Worm (Caenorhabditis elegans) whole organism, L4/young adult: ENCODE results near the gene F02E8.4.

Experiments used
- W03F9.2 ChIP-seq: fragments of 150-350 bp; optimal IDR thresholded peaks from 2 replicates; lab custom pipeline; 2014; ENCODE audit warnings: missing biosample characterization, missing genetic modification characterization
- dao-5 ChIP-seq: sonication (generic microtip); optimal IDR thresholded peaks from 2 replicates; lab custom pipeline; 2016; ENCODE audit warnings: missing genotype, missing genetic modification characterization, moderate library complexity, missing compliant biosample characterization

DNA sequence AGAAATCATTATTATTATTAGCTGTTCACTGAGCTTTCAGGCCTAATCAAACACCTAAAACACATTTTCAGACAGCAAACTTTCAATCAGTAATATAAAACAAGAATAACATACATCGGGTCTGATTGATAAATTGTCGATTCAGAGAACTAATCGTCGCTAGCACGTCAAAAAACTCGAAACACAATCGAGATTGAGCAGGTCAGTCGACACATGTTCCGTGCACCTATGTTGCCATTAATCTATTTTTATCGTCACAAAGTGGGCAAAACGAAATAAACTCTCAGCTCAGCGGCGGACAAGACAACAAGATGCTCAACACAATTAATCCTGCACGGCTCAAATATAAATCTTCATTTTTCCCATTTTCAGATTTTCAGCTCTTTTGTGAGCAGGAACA lies 24.6 kb upstream of the F02E8.4 start:
- TF ChIP-seq dao-5 (no peak), W03F9.2 (tag; lab: Kevin White, UChicago) (no peak)
